Fruit fly (Drosophila melanogaster): Measurements from ENCODE around the gene Stip1.

The Stip1 gene

dm6 chr2L:305646-306045 is 10.7 kb downstream of the Stip1 start, which contains the start of gene Plc21C (continued):
- peak; percentile 48 for TF ChIP-seq pho (GFP tag; optimal IDR thresholded peaks at IDR 0.05)
- peak; percentile 65 for TF ChIP-seq Sry-δ (GFP tag; optimal IDR thresholded peaks at IDR 0.05)
- no peak for TF ChIP-seq Rx (GFP tag; IDR thresholded peaks at IDR 0.05)
- TF ChIP-seq bab2 (GFP tag; optimal IDR thresholded peaks at IDR 0.05) = peak; percentile 37
- TF ChIP-seq Camta (GFP tag; optimal IDR thresholded peaks at IDR 0.05) = peak; percentile 37
- TF ChIP-seq CG7839 (tag; optimal IDR thresholded peaks at IDR 0.05) = peak; percentile 41
- TF ChIP-seq Dbx (GFP tag; IDR thresholded peaks at IDR 0.05) = peak; percentile 59; the same call in 2 of the 3 replicates
- TF ChIP-seq CG11085 (GFP tag; IDR thresholded peaks at IDR 0.05) = peak; percentile 56; the same call in 1 of the 2 replicates
- TF ChIP-seq CG14710 (tag; optimal IDR thresholded peaks at IDR 0.05) = peak; percentile 82
- TF ChIP-seq CG3065 (GFP tag; optimal IDR thresholded peaks at IDR 0.05) = no peak
- no peak for TF ChIP-seq CG6175 (GFP tag; IDR thresholded peaks at IDR 0.05)
- TF ChIP-seq chif (GFP tag; optimal IDR thresholded peaks at IDR 0.05) = peak; percentile 15 to 44
- peak; percentile 35 for TF ChIP-seq Dip3 (GFP tag; optimal IDR thresholded peaks at IDR 0.05)
- no peak for TF ChIP-seq CG2199 (GFP tag; IDR thresholded peaks at IDR 0.05)
- peak; percentile 5 for TF ChIP-seq tup (GFP tag; optimal IDR thresholded peaks at IDR 0.05)
- peak; percentile 99 for TF ChIP-seq Dp (GFP tag; optimal IDR thresholded peaks at IDR 0.05)
- TF ChIP-seq Eip74EF (GFP tag; optimal IDR thresholded peaks at IDR 0.05) = no peak
- no peak for TF ChIP-seq trh (GFP tag; optimal IDR thresholded peaks at IDR 0.05)
- no peak for TF ChIP-seq Taf1 (GFP tag; IDR thresholded peaks at IDR 0.05)
- TF ChIP-seq vnd (GFP tag; IDR thresholded peaks at IDR 0.05; ENCODE audit: partially characterized antibody) = no peak
- TF ChIP-seq sisA (GFP tag; IDR thresholded peaks at IDR 0.05) = peak; percentile 66
- 0 out of 2 replicates have a peak, but pooled peaks have one; percentile 6 for TF ChIP-seq CG11247 (GFP tag; IDR thresholded peaks at IDR 0.05)
- TF ChIP-seq CG30020 (tag; optimal IDR thresholded peaks at IDR 0.05) = peak; percentile 25
- TF ChIP-seq Dip2 (GFP tag; IDR thresholded peaks at IDR 0.05) = no peak
- peak; percentile 42 for TF ChIP-seq CG18262 (tag; optimal IDR thresholded peaks at IDR 0.05)
- TF ChIP-seq CG12104 (GFP tag; optimal IDR thresholded peaks at IDR 0.05) = no peak
- TF ChIP-seq CG12942 (GFP tag; optimal IDR thresholded peaks at IDR 0.05) = peak; percentile 13
- peak; percentile 100 for TF ChIP-seq trem (tag; optimal IDR thresholded peaks at IDR 0.05)
- no peak for TF ChIP-seq Hand (GFP tag; optimal IDR thresholded peaks at IDR 0.05)
- TF ChIP-seq kni (GFP tag; optimal IDR thresholded peaks at IDR 0.05) = peak; percentile 10
- TF ChIP-seq CG10654 (GFP tag; optimal IDR thresholded peaks at IDR 0.05) = peak; percentile 18
- peak; percentile 97 for TF ChIP-seq Sin3A (optimal IDR thresholded peaks at IDR 0.05)
- peak; percentile 42 for TF ChIP-seq CG8944 (GFP tag; optimal IDR thresholded peaks at IDR 0.05)
- TF ChIP-seq CG15514 (GFP tag; optimal IDR thresholded peaks at IDR 0.05) = peak; percentile 88
- TF ChIP-seq pfk (GFP tag; optimal IDR thresholded peaks at IDR 0.05) = no peak
- no peak; the same call in 1 of the 2 replicates for TF ChIP-seq inv (GFP tag; IDR thresholded peaks at IDR 0.05; ENCODE audit: partially characterized antibody)
- peak; percentile 79 for TF ChIP-seq row (GFP tag; IDR thresholded peaks at IDR 0.05)
- peak; percentile 69 for TF ChIP-seq CG17829 (tag; optimal IDR thresholded peaks at IDR 0.05)
- TF ChIP-seq CG4617 (GFP tag; optimal IDR thresholded peaks at IDR 0.05; ENCODE audit: borderline replicate concordance) = peak; percentile 29
- no peak for TF ChIP-seq Sox100B (GFP tag; optimal IDR thresholded peaks at IDR 0.05)
- no peak for TF ChIP-seq cg (GFP tag; optimal IDR thresholded peaks at IDR 0.05)
- TF ChIP-seq Bteb2 (GFP tag; optimal IDR thresholded peaks at IDR 0.05) = peak; percentile 32
- peak; percentile 23 for TF ChIP-seq cwo (GFP tag; optimal IDR thresholded peaks at IDR 0.05)
- TF ChIP-seq Max (GFP tag; optimal IDR thresholded peaks at IDR 0.05) = peak; percentile 65
- TF ChIP-seq Ada2b (GFP tag; IDR thresholded peaks at IDR 0.05) = no peak
- no peak for TF ChIP-seq ATbp (GFP tag; optimal IDR thresholded peaks at IDR 0.05)
- TF ChIP-seq CG7357 (GFP tag; IDR thresholded peaks at IDR 0.05) = no peak
- TF ChIP-seq slbo (GFP tag; IDR thresholded peaks at IDR 0.05) = peak; percentile 62
- TF ChIP-seq CG3995 (GFP tag; optimal IDR thresholded peaks at IDR 0.05) = peak; percentile 83
- no peak for TF ChIP-seq corto (GFP tag; optimal IDR thresholded peaks at IDR 0.05)
- peak; percentile 40 for TF ChIP-seq run (tag; optimal IDR thresholded peaks at IDR 0.05)
